Fruit fly (Drosophila melanogaster) whole organism: ENCODE data around the gene CG18088.

ENCODE experiments used
- CG8478 ChIP-seq: fragments of >200 bp; optimal IDR thresholded peaks from 2 replicates; lab custom pipeline; 2018; ENCODE audit warnings: inconsistent platforms
- Dll ChIP-seq: fragments of >200 bp; optimal IDR thresholded peaks from 2 replicates; lab custom pipeline; 2017
- EcR ChIP-seq, 2 experiments: fragments of >200 bp; optimal IDR thresholded peaks; 2 replicates each; lab custom pipeline; 2017; ENCODE audit warnings: missing biosample characterization in 2 of 2, missing genetic modification characterization in 2 of 2, missing genetic modification reagents in 2 of 2
- pan ChIP-seq: fragments of >200 bp; optimal IDR thresholded peaks from 2 replicates; lab custom pipeline; 2017
- psq ChIP-seq: fragments of >200 bp; optimal IDR thresholded peaks from 2 replicates; lab custom pipeline; 2017
- usp ChIP-seq: fragments of >200 bp; optimal IDR thresholded peaks from 2 replicates; lab custom pipeline; 2017; ENCODE audit warnings: missing biosample characterization, missing genetic modification characterization, mixed read lengths

CG18088 gene

DNA sequence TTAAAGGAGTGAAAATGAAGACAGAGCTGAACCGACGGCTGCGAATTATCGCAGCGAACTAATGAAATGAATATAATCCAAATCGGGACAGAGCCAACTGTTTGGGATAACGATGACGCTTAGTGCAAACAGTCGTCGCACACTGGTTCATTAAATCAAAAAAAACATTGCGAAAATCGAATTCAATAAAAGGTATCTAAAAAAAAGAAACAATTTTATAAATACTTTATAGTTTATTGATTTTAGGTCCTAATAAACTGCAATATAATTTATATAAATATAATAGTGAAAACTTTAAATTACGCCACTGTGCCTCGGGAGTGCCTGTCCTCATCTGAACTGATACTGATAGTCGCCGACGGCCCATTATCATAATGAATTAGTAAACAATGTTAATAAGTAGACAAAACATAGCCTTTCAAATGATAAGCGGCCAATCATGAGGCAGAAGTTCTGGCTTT is 8.3 kb upstream of the CG18088 start, which contains the start of gene CG31886:
CG31886 (minus strand) TSS at position 51 of the 461 bp plus-strand sequence.
- TF ChIP-seq CG8478 (lab: Kevin White, UChicago), result no peak
- TF ChIP-seq Dll (lab: Kevin White, UChicago), result no peak
- no peak for TF ChIP-seq EcR (GFP tag; optimal IDR thresholded peaks at IDR 0.05; lab: Kevin White, UChicago)
- TF ChIP-seq pan, result no peak
- TF ChIP-seq usp (GFP tag; lab: Kevin White, UChicago), result no peak
- TF ChIP-seq psq (lab: Kevin White, UChicago), result no peak

- TF ChIP-seq Dll (lab: Kevin White, UChicago), result no peak
- no peak for TF ChIP-seq CG8478 (lab: Kevin White, UChicago)
Measured at dm6 chr2L:8962254-8962653, 5.1 kb upstream of the CG18088 start, which contains the start of the genes CG9525 and CG32985. Gene CG9525, minus strand, starts transcription at chr2L:8962354. Gene CG32985, plus strand, starts transcription at chr2L:8962533.

DNA sequence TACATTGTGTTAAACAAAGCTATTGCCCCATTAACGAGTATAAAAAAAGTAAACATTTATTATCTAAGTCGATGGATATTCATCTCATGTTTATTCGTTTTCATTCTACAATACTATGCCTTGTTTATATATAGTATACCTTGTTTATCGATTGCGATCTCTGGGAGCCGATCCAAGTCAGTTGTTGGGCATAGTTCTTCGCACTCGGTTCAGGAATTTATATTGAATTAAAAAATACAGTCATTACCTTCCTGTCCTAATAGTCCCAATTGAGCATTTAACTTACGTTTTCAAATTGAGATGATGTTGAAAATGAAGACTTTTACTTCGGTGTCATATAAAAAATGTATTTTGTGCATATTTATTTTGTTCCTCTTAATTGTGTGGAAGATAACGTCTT is 2.7 kb upstream of the CG18088 start, which contains the start of gene CG32984:
CG32984 (plus strand) TSS at position 301 of the 400 bp plus-strand sequence.
- TF ChIP-seq usp (GFP tag; lab: Kevin White, UChicago) (no peak), psq (lab: Kevin White, UChicago) (no peak)

- TF ChIP-seq Dll (lab: Kevin White, UChicago), result no peak
- no peak for TF ChIP-seq usp (GFP tag; lab: Kevin White, UChicago)
Measured at dm6 chr2L:8972905-8973304, 5.6 kb downstream of the CG18088 start.

DNA sequence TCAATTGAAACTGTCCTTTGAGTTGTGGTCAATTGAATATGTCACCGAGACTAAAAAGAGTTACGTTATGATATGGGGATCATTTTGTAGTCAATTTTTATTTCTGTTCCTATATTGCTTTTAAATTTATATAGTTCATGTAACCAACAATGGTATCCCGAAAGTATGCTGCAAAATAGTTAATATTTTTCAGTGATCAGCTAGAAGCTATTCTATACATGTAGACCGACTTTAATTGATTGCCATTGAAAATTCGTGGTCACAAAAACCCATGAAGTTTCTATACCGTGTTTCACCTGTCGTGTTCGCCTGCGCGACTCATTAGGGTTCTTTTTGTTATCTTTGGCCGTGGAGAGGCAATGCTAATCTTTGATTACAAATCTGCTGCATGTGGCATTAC is 7.2 kb downstream of the CG18088 start:
- no peak for TF ChIP-seq pan
- no peak for TF ChIP-seq EcR (GFP tag; optimal IDR thresholded peaks at IDR 0.05; lab: Kevin White, UChicago)
- no peak for TF ChIP-seq CG8478 (lab: Kevin White, UChicago)
- TF ChIP-seq psq (lab: Kevin White, UChicago), result no peak
- no peak for TF ChIP-seq Dll (lab: Kevin White, UChicago)
- no peak for TF ChIP-seq usp (GFP tag; lab: Kevin White, UChicago)

DNA sequence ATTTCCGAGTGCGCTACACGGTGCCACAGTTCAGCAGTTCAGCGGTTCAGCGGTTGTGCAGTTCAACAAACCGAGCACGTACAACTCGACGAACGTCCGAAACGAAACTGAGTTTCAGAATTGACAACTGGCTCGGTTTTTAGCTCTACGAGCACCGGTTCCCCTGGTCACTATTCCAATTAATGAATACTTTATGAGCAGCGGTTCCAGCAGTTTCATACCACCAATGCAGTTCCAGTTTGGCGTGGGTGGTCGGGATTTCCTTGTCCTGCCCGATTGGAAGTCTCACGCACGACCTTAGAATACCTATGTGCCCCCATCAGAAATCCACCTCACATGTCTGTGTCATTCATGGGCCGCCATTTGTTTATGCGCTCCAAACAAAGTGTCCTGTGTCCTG is 8.0 kb downstream of the CG18088 start, which contains the start of gene CG9541:
CG9541 (minus strand) TSS at position 101 of the 400 bp plus-strand sequence.
- TF ChIP-seq CG8478 (lab: Kevin White, UChicago) (no peak), EcR (GFP tag; optimal IDR thresholded peaks at IDR 0.05; lab: Kevin White, UChicago) (no peak), Dll (lab: Kevin White, UChicago) (no peak), psq (lab: Kevin White, UChicago) (no peak), pan (no peak), usp (GFP tag; lab: Kevin White, UChicago) (no peak)

DNA sequence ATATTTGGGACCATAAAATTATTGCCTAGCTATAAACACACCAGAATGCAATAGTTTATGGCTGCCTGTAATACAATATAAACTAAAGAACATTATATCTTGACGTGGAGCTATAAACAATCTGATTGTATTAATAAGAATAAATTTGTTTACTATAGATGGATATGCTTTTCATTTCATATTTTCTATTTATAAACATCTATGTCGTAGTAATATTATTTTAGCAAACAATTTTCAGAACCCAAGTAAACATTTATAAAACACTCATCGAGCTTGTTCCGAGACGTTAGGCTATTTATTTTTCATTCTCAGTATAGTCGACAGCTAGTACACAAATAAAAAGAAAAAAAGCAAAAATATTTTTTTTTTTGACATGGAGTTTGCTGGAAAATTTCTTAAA is 13.0 kb downstream of the CG18088 start, which contains the start of gene CG18662:
CG18662 (plus strand) TSS at position 301 of the 400 bp plus-strand sequence.
- TF ChIP-seq CG8478 (lab: Kevin White, UChicago) (no peak), pan (no peak), usp (GFP tag; lab: Kevin White, UChicago) (no peak), Dll (lab: Kevin White, UChicago) (no peak), EcR (GFP tag; optimal IDR thresholded peaks at IDR 0.05; lab: Kevin White, UChicago) (no peak), psq (lab: Kevin White, UChicago) (no peak)

- TF ChIP-seq Dll (lab: Kevin White, UChicago) (no peak), psq (lab: Kevin White, UChicago) (no peak), pan (no peak), CG8478 (lab: Kevin White, UChicago) (no peak), usp (GFP tag; lab: Kevin White, UChicago) (no peak), EcR (GFP tag; optimal IDR thresholded peaks at IDR 0.05; lab: Kevin White, UChicago) (no peak)
Measured at dm6 chr2L:8982584-8983302, 15.4 kb downstream of the CG18088 start.

DNA sequence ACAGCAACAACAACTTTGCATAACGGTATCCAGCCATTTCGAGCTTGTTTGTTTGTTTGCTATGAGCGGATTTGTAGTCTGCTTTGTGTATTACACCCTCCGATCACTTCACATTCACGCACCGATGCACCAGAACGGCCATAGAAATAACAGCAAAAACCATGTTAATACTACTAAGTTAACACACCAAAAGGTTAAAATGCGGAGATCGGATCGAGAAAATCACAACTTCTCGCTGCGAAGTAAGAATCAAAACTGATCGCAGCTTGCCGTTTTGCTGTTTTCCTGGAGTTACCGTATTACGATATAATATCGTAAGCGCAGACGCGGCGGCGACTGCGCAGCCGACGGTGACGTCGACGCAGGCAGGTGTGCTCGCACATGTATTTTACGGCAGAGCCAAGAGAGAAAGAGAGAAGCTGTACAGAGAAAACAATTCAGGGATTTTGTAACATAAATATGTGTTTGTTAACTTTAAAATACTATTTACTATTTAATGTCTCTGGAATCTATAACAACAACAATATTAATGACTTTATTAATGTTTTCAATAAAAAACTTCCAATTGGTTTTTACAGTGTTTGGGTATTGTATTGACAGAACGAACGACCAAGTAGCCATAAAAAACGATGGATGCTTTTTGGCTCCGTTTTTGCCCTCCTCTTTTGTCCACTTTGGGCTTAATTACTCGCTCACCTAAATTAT is 17.4 kb downstream of the CG18088 start, which contains the start of gene CG13101:
CG13101 (minus strand) TSS at position 259 of the 705 bp plus-strand sequence.
- TF ChIP-seq Dll (lab: Kevin White, UChicago), result no peak
- no peak for TF ChIP-seq pan
- TF ChIP-seq usp (GFP tag; lab: Kevin White, UChicago), result no peak
- no peak for TF ChIP-seq EcR (GFP tag; optimal IDR thresholded peaks at IDR 0.05; lab: Kevin White, UChicago)
- no peak for TF ChIP-seq CG8478 (lab: Kevin White, UChicago)
- TF ChIP-seq psq (lab: Kevin White, UChicago), result no peak

DNA sequence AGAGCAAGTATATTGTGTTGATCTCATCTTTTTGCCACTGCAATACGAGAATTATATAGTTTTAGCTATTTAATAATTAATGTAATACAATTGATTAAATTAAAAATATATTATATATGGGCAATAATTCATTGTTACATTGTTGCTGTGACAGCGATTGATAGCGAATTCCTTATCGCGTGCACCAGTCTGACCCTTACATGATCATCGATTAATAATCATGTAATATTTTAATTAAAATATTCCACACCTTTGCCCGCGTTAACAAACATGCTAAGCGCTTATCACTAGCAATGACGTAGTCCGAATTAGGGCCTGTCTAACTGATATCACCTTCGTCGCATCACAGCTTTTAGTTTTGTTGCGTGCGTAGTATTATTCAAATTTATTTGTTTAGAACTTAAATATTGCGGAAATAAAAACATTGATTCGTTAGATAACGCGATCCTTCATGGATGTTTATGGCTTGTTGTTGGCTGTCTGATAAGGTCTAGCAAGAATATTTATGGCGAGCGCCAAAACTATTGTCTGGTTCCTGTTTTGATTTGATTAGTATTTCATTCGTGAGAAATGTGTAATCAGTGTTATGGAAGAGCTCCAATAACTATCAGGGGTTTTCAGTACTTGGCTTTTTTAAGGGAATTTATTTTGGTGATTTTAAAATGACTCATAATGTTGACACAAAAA is 20.1 kb downstream of the CG18088 start:
- TF ChIP-seq usp (GFP tag; lab: Kevin White, UChicago) (no peak), CG8478 (lab: Kevin White, UChicago) (no peak), psq (lab: Kevin White, UChicago) (no peak), Dll (lab: Kevin White, UChicago) (no peak), EcR (GFP tag; optimal IDR thresholded peaks at IDR 0.05; lab: Kevin White, UChicago) (no peak), pan (no peak)

DNA sequence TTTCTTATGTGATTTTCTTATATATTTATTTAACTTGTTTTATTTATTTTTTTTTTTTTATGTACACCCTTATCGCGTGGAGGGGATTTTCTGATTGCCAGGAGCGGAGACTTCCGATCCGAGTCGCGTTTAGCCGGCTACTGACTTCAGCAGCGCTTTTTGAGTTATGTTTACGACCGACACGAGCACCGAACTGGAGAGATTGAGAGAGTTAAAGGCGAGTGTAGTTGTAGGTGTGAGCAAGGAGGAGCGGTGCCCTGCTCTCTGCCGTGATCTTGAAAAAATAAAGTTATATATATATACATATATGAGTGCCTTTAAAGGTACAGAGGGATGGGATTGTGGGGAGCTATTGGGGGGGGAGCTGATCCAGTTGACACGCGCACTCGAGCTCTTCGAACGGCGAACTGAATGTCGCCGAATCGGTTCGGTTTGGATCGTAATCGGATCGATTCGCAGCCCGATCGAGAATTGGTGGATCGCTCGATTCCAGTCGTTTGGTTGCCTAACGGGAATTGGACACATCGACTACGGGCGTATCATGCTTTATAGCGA is 21.8 kb downstream of the CG18088 start, which contains the start of gene rost:
rost (minus strand) TSS at position 503 of the 555 bp plus-strand sequence.
- TF ChIP-seq usp (GFP tag; lab: Kevin White, UChicago) (no peak), EcR (GFP tag; optimal IDR thresholded peaks at IDR 0.05; lab: Kevin White, UChicago) (no peak), Dll (lab: Kevin White, UChicago) (no peak), pan (no peak), psq (lab: Kevin White, UChicago) (no peak), CG8478 (lab: Kevin White, UChicago) (no peak)
